Worm (Caenorhabditis elegans) whole organism, young adult: ENCODE results near the gene pqn-83.

Source experiments
- B0261.1 ChIP-seq: sonication (generic microtip); optimal IDR thresholded peaks from 2 replicates; lab custom pipeline; 2016; ENCODE audit warnings: mild to moderate bottlenecking, missing genetic modification characterization, moderate library complexity, missing compliant biosample characterization
- B0336.3 ChIP-seq: fragments of 200-800 bp; sonication (Bioruptor generic); IDR thresholded peaks from 2 replicates; pipeline ENCODE4 v1.3.6; 2022; ENCODE audit warnings: missing genetic modification characterization, missing compliant biosample characterization
- F22D6.2 ChIP-seq: sonication (generic microtip); optimal IDR thresholded peaks from 2 replicates; lab custom pipeline; 2016; ENCODE audit warnings: mild to moderate bottlenecking, missing genetic modification characterization, missing compliant biosample characterization
- T26A5.8 ChIP-seq: sonication (generic microtip); optimal IDR thresholded peaks from 2 replicates; lab custom pipeline; 2016; ENCODE audit warnings: missing genetic modification characterization, missing compliant biosample characterization
- ccch-3 ChIP-seq: fragments of 200-800 bp; sonication (Bioruptor generic); optimal IDR thresholded peaks from 2 replicates; lab custom pipeline; 2018; ENCODE audit warnings: mild to moderate bottlenecking, missing genetic modification characterization, missing compliant biosample characterization
- die-1 ChIP-seq: sonication (generic microtip); optimal IDR thresholded peaks from 2 replicates; lab custom pipeline; 2016; ENCODE audit warnings: missing genotype, mild to moderate bottlenecking, missing genetic modification characterization, missing compliant biosample characterization
- him-1 ChIP-seq: sonication (generic microtip); optimal IDR thresholded peaks from 2 replicates; lab custom pipeline; 2016; ENCODE audit warnings: missing genotype, missing genetic modification reagents, missing genetic modification characterization, missing compliant biosample characterization
- madf-6 ChIP-seq: fragments of 200-800 bp; sonication (Bioruptor generic); IDR thresholded peaks from 2 replicates; pipeline ENCODE4 v1.3.6; 2022; ENCODE audit warnings: missing genetic modification reagents, missing genetic modification characterization, missing compliant biosample characterization

- no peak for TF ChIP-seq die-1 (tag; lab: Kevin White, UChicago)
- no peak for TF ChIP-seq T26A5.8
- no peak for TF ChIP-seq B0261.1
- TF ChIP-seq F22D6.2 = no peak
- TF ChIP-seq ccch-3 (GFP tag; lab: Kevin White, UChicago) = no peak
- no peak for TF ChIP-seq B0336.3 (GFP tag; lab: Robert Waterston, UW)
- no peak for TF ChIP-seq madf-6 (GFP tag; lab: Robert Waterston, UW)
- no peak for TF ChIP-seq him-1
These were observed 8.2 kb downstream of the pqn-83 start, which contains the start of gene Y39E4B.13 for ce11 chrIII:13091072-13091538.
